Worm (Caenorhabditis elegans) whole organism, L1 larva: ENCODE data around the gene ccpp-6.

ENCODE experiments used
- egl-27 ChIP-seq, 2 experiments: fragments of 150-350 bp in 1 of 2; sonication (generic microtip); optimal IDR thresholded peaks; 3 replicates each; lab custom pipeline; 2017 to 2018; ENCODE audit warnings: missing biosample characterization in 2 of 2, missing genetic modification characterization in 2 of 2, missing genetic modification reagents in 2 of 2
- elt-2 ChIP-seq: sonication (generic microtip); optimal IDR thresholded peaks from 2 replicates; lab custom pipeline; 2016; ENCODE audit warnings: missing genetic modification characterization, mild to moderate bottlenecking, inconsistent platforms, missing compliant biosample characterization, missing genetic modification reagents
- jun-1 ChIP-seq: fragments of 150-350 bp; optimal IDR thresholded peaks from 2 replicates; lab custom pipeline; 2014; ENCODE audit warnings: missing biosample characterization, missing genetic modification reagents, missing genetic modification characterization
- lir-3 ChIP-seq: sonication (generic microtip); optimal IDR thresholded peaks from 2 replicates; lab custom pipeline; 2016; ENCODE audit warnings: mild to moderate bottlenecking, missing genetic modification characterization, moderate library complexity, missing compliant biosample characterization; ENCODE audit not compliant: poor library complexity
- mab-9 ChIP-seq: fragments of 200-800 bp; sonication (Bioruptor generic); IDR thresholded peaks from 2 replicates; pipeline ENCODE4 v1.3.6; 2022; ENCODE audit warnings: missing genetic modification reagents, missing genetic modification characterization, missing compliant biosample characterization
- nhr-12 ChIP-seq: sonication (generic microtip); optimal IDR thresholded peaks from 2 replicates; lab custom pipeline; 2017; ENCODE audit warnings: missing biosample characterization, missing genetic modification characterization
- nhr-76 ChIP-seq: sonication (generic microtip); optimal IDR thresholded peaks from 2 replicates; lab custom pipeline; 2017; ENCODE audit warnings: missing biosample characterization, missing genetic modification characterization

ce11 chrII:5393090-5393489 lies 6.0 kb upstream of the ccpp-6 start, which contains the start of gene brap-2:
- TF ChIP-seq mab-9 (GFP tag; lab: Robert Waterston, UW) = no peak
- no peak for TF ChIP-seq nhr-12
- TF ChIP-seq lir-3 (tag; lab: Kevin White, UChicago) = no peak
- TF ChIP-seq nhr-76 (tag; lab: Kevin White, UChicago) = no peak
- TF ChIP-seq egl-27 (tag; optimal IDR thresholded peaks at IDR 0.05; lab: Kevin White, UChicago) = no peak
- no peak for TF ChIP-seq elt-2 (tag; lab: Kevin White, UChicago)
- TF ChIP-seq jun-1 (tag; lab: Kevin White, UChicago) = no peak
